Fruit fly (Drosophila melanogaster) whole organism, embryonic: ENCODE measurements around the gene mRpL32.

Experiments
- ATbp ChIP-seq: fragments of 200-800 bp; sonication (Bioruptor generic); optimal IDR thresholded peaks from 2 replicates; lab custom pipeline; 2017; ENCODE audit warnings: missing biosample characterization, mild to moderate bottlenecking, missing genetic modification characterization, missing genetic modification reagents
- Asciz ChIP-seq: fragments of 200-800 bp; sonication (Bioruptor generic); optimal IDR thresholded peaks from 2 replicates; lab custom pipeline; 2017; ENCODE audit warnings: missing biosample characterization, mild to moderate bottlenecking, missing genetic modification characterization, missing genetic modification reagents
- Atf3 ChIP-seq: fragments of 200-800 bp; sonication (Bioruptor generic); optimal IDR thresholded peaks from 3 replicates; lab custom pipeline; 2016; ENCODE audit warnings: missing biosample characterization, missing genetic modification characterization
- Awh ChIP-seq: fragments of 200-800 bp; sonication (Bioruptor generic); IDR thresholded peaks from 2 replicates; pipeline ENCODE4, ENCODE4 v1.3.6; 2022; ENCODE audit warnings: missing biosample characterization, missing genetic modification characterization
- BtbVII ChIP-seq: fragments of 200-800 bp; sonication (Bioruptor generic); optimal IDR thresholded peaks from 3 replicates; lab custom pipeline; 2017; ENCODE audit warnings: missing biosample characterization, mild to moderate bottlenecking, missing genetic modification characterization
- CG10147 ChIP-seq: fragments of 200-800 bp; sonication (Bioruptor generic); optimal IDR thresholded peaks from 2 replicates; lab custom pipeline; 2019; ENCODE audit warnings: missing biosample characterization, mild to moderate bottlenecking, missing genetic modification characterization, moderate library complexity
- CG11247 ChIP-seq: fragments of 200-800 bp; sonication (Bioruptor generic); IDR thresholded peaks from 2 replicates; pipeline ENCODE4 v1.3.6; 2022; ENCODE audit warnings: missing biosample characterization, missing genetic modification characterization
- CG14014 ChIP-seq: fragments of 200-800 bp; sonication (Bioruptor generic); IDR thresholded peaks from 2 replicates; pipeline ENCODE4 v1.3.6; 2022; ENCODE audit warnings: missing biosample characterization, missing genetic modification characterization
- CG14710 ChIP-seq: fragments of 200-800 bp; sonication (Bioruptor generic); optimal IDR thresholded peaks from 3 replicates; lab custom pipeline; 2019; ENCODE audit warnings: missing biosample characterization, mild to moderate bottlenecking, missing genetic modification characterization, moderate library complexity
- CG15011 ChIP-seq: fragments of 200-800 bp; sonication (Bioruptor generic); optimal IDR thresholded peaks from 3 replicates; lab custom pipeline; 2018; ENCODE audit warnings: missing biosample characterization, mild to moderate bottlenecking, missing genetic modification characterization
- CG15269 ChIP-seq: fragments of 200-800 bp; sonication (Bioruptor generic); optimal IDR thresholded peaks from 2 replicates; lab custom pipeline; 2018; ENCODE audit warnings: missing biosample characterization, mild to moderate bottlenecking, missing genetic modification characterization, moderate library complexity
- CG17186 ChIP-seq: fragments of 200-800 bp; sonication (Bioruptor generic); optimal IDR thresholded peaks from 3 replicates; lab custom pipeline; 2017; ENCODE audit warnings: missing biosample characterization, missing genetic modification reagents, missing genetic modification characterization
- CG1792 ChIP-seq: fragments of 200-800 bp; sonication (Bioruptor generic); optimal IDR thresholded peaks from 2 replicates; lab custom pipeline; 2016; ENCODE audit warnings: missing biosample characterization, missing genetic modification characterization
- CG18476 ChIP-seq: fragments of 200-800 bp; sonication (Bioruptor generic); optimal IDR thresholded peaks from 2 replicates; lab custom pipeline; 2016; ENCODE audit warnings: missing biosample characterization, mild to moderate bottlenecking, missing genetic modification characterization
- CG3847 ChIP-seq: fragments of 200-800 bp; sonication (Bioruptor generic); IDR thresholded peaks from 2 replicates; pipeline ENCODE4 v1.3.6; 2022; ENCODE audit warnings: missing biosample characterization, missing genetic modification characterization
- CG7271 ChIP-seq: fragments of 200-800 bp; sonication (Bioruptor generic); optimal IDR thresholded peaks from 2 replicates; lab custom pipeline; 2018; ENCODE audit warnings: missing biosample characterization, mild to moderate bottlenecking, missing genetic modification characterization, moderate library complexity
- CG7357 ChIP-seq: fragments of 200-800 bp; sonication (Bioruptor generic); IDR thresholded peaks from 3 replicates; pipeline ENCODE4 v1.3.6; 2022; ENCODE audit warnings: missing biosample characterization, missing genetic modification characterization
- CG7745 ChIP-seq: fragments of 200-800 bp; sonication (Bioruptor generic); optimal IDR thresholded peaks from 2 replicates; lab custom pipeline; 2018; ENCODE audit warnings: missing biosample characterization, mild to moderate bottlenecking, missing genetic modification characterization, moderate library complexity
- CG7786 ChIP-seq: fragments of 200-800 bp; sonication (Bioruptor generic); optimal IDR thresholded peaks from 2 replicates; lab custom pipeline; 2016; ENCODE audit warnings: missing biosample characterization, missing genetic modification characterization
- CG8388 ChIP-seq: fragments of 200-800 bp; sonication (Bioruptor generic); optimal IDR thresholded peaks from 2 replicates; lab custom pipeline; 2019; ENCODE audit warnings: missing biosample characterization, mild to moderate bottlenecking, missing genetic modification characterization, moderate library complexity
- Chrac-16 ChIP-seq: fragments of 200-800 bp; sonication (Bioruptor generic); optimal IDR thresholded peaks from 3 replicates; lab custom pipeline; 2016; ENCODE audit warnings: missing biosample characterization, missing genetic modification characterization
- Ets65A ChIP-seq: fragments of 200-800 bp; sonication (Bioruptor generic); peaks from one replicate; lab custom pipeline; 2016; ENCODE audit warnings: missing biosample characterization, missing genetic modification characterization
- HLHmδ ChIP-seq: fragments of 200-800 bp; sonication (Bioruptor generic); optimal IDR thresholded peaks from 2 replicates; lab custom pipeline; 2018; ENCODE audit warnings: missing biosample characterization, mild to moderate bottlenecking, missing genetic modification characterization, moderate library complexity
- Hey ChIP-seq: fragments of 200-800 bp; sonication (Bioruptor generic); optimal IDR thresholded peaks from 3 replicates; lab custom pipeline; 2018; ENCODE audit warnings: missing biosample characterization, mild to moderate bottlenecking, missing genetic modification characterization
- Med ChIP-seq: fragments of 200-800 bp; sonication (Bioruptor generic); peaks from one replicate; lab custom pipeline; 2016; ENCODE audit warnings: missing biosample characterization, missing genetic modification characterization, mild to moderate bottlenecking, inconsistent platforms, moderate library complexity
- NC2β ChIP-seq: fragments of 200-800 bp; sonication (Bioruptor generic); optimal IDR thresholded peaks from 2 replicates; lab custom pipeline; 2016; ENCODE audit warnings: missing biosample characterization, missing genetic modification characterization
- NK7.1 ChIP-seq: fragments of 200-800 bp; sonication (Bioruptor generic); optimal IDR thresholded peaks from 3 replicates; lab custom pipeline; 2016; ENCODE audit warnings: missing biosample characterization, missing genetic modification characterization
- Oli ChIP-seq: fragments of 200-800 bp; sonication (Bioruptor generic); optimal IDR thresholded peaks from 2 replicates; lab custom pipeline; 2018; ENCODE audit warnings: missing biosample characterization, mild to moderate bottlenecking, missing genetic modification characterization, moderate library complexity
- Ptx1 ChIP-seq: fragments of 200-800 bp; sonication (Bioruptor generic); IDR thresholded peaks from 2 replicates; pipeline ENCODE4 v1.3.6; 2022; ENCODE audit warnings: missing biosample characterization, missing genetic modification characterization
- Sox102F ChIP-seq: fragments of 200-800 bp; sonication (Bioruptor generic); optimal IDR thresholded peaks from 2 replicates; lab custom pipeline; 2018; ENCODE audit warnings: missing biosample characterization, mild to moderate bottlenecking, missing genetic modification characterization, moderate library complexity
- al ChIP-seq: fragments of 200-800 bp; sonication (Bioruptor generic); IDR thresholded peaks from 2 replicates; pipeline ENCODE4 v1.3.6; 2022; ENCODE audit warnings: missing biosample characterization, missing genetic modification characterization
- ash1 ChIP-seq: fragments of 200-800 bp; sonication (Bioruptor generic); optimal IDR thresholded peaks from 2 replicates; lab custom pipeline; 2018; ENCODE audit warnings: missing biosample characterization, mild to moderate bottlenecking, missing genetic modification characterization
- bigmax ChIP-seq: fragments of 200-800 bp; sonication (Bioruptor generic); optimal IDR thresholded peaks from 2 replicates; lab custom pipeline; 2018; ENCODE audit warnings: missing biosample characterization, mild to moderate bottlenecking, missing genetic modification characterization
- cg ChIP-seq: fragments of 200-800 bp; sonication (Bioruptor generic); optimal IDR thresholded peaks from 3 replicates; lab custom pipeline; 2019; ENCODE audit warnings: missing biosample characterization, mild to moderate bottlenecking, missing genetic modification characterization, moderate library complexity
- disco-r ChIP-seq: fragments of 200-800 bp; sonication (Bioruptor generic); optimal IDR thresholded peaks from 2 replicates; lab custom pipeline; 2016; ENCODE audit warnings: missing biosample characterization, missing genetic modification characterization
- dmrt99B ChIP-seq: fragments of 200-800 bp; sonication (Bioruptor generic); optimal IDR thresholded peaks from 2 replicates; lab custom pipeline; 2018; ENCODE audit warnings: missing biosample characterization, mild to moderate bottlenecking, missing genetic modification characterization, moderate library complexity
- kay ChIP-seq: fragments of 200-800 bp; sonication (Bioruptor generic); optimal IDR thresholded peaks from 2 replicates; lab custom pipeline; 2016; ENCODE audit warnings: missing biosample characterization, missing genetic modification characterization
- ken ChIP-seq: fragments of 200-800 bp; sonication (Bioruptor generic); IDR thresholded peaks from 3 replicates; pipeline ENCODE4 v1.3.6; 2022; ENCODE audit warnings: missing biosample characterization, missing genetic modification characterization
- lola ChIP-seq, 3 experiments: fragments of >200 bp in 2 of 3; fragments of 200-800 bp in 1 of 3; sonication (Bioruptor generic) in 1 of 3; optimal IDR thresholded peaks; 2 replicates each; lab custom pipeline; 2017 to 2019; ENCODE audit warnings: missing biosample characterization in 3 of 3, missing genetic modification characterization in 3 of 3, mild to moderate bottlenecking in 1 of 3, moderate library complexity in 1 of 3
- onecut ChIP-seq: fragments of 200-800 bp; sonication (Bioruptor generic); IDR thresholded peaks from 2 replicates; pipeline ENCODE4 v1.3.6; 2022; ENCODE audit warnings: missing biosample characterization, missing genetic modification characterization
- otp ChIP-seq: fragments of 200-800 bp; sonication (Bioruptor generic); IDR thresholded peaks from 3 replicates; pipeline ENCODE4, ENCODE4 v1.3.6; 2022; ENCODE audit warnings: missing biosample characterization, missing genetic modification characterization
- prd ChIP-seq, 3 experiments: fragments of >200 bp in 2 of 3; fragments of 200-800 bp in 1 of 3; sonication (Bioruptor generic) in 1 of 3; optimal IDR thresholded peaks in 2 of 3; IDR thresholded peaks in 1 of 3; 2 replicates in 2 of 3; 3 replicates in 1 of 3; pipeline versions ENCODE4 v1.3.6 to Lab custom; 2017 to 2022; ENCODE audit warnings: missing biosample characterization in 1 of 3, missing genetic modification characterization in 1 of 3
- pum ChIP-seq: fragments of 200-800 bp; sonication (Bioruptor generic); optimal IDR thresholded peaks from 2 replicates; lab custom pipeline; 2016; ENCODE audit warnings: missing biosample characterization, missing genetic modification characterization
- run ChIP-seq: fragments of 200-800 bp; sonication (Bioruptor generic); optimal IDR thresholded peaks from 3 replicates; lab custom pipeline; 2018; ENCODE audit warnings: missing biosample characterization, mild to moderate bottlenecking, missing genetic modification characterization
- schlank ChIP-seq: fragments of 200-800 bp; sonication (Bioruptor generic); optimal IDR thresholded peaks from 2 replicates; lab custom pipeline; 2018; ENCODE audit warnings: missing biosample characterization, mild to moderate bottlenecking, missing genetic modification characterization
- sisA ChIP-seq: fragments of 200-800 bp; sonication (Bioruptor generic); IDR thresholded peaks from 2 replicates; pipeline ENCODE4 v1.3.6; 2022; ENCODE audit warnings: missing biosample characterization, missing genetic modification characterization
- sug ChIP-seq: fragments of 200-800 bp; optimal IDR thresholded peaks from 2 replicates; lab custom pipeline; 2019; ENCODE audit warnings: missing biosample characterization, mild to moderate bottlenecking, missing genetic modification characterization, moderate library complexity
- usp ChIP-seq: fragments of >200 bp; optimal IDR thresholded peaks from 2 replicates; lab custom pipeline; 2017; ENCODE audit warnings: missing biosample characterization, missing genetic modification characterization
- vfl ChIP-seq: fragments of 200-800 bp; sonication (Bioruptor generic); optimal IDR thresholded peaks from 2 replicates; lab custom pipeline; 2016; ENCODE audit warnings: missing biosample characterization, missing genetic modification characterization
- z ChIP-seq: fragments of 200-800 bp; sonication (Bioruptor generic); IDR thresholded peaks from 3 replicates; pipeline ENCODE4 v1.3.6; 2022; ENCODE audit warnings: missing biosample characterization, missing genetic modification characterization

mRpL32 gene

DNA sequence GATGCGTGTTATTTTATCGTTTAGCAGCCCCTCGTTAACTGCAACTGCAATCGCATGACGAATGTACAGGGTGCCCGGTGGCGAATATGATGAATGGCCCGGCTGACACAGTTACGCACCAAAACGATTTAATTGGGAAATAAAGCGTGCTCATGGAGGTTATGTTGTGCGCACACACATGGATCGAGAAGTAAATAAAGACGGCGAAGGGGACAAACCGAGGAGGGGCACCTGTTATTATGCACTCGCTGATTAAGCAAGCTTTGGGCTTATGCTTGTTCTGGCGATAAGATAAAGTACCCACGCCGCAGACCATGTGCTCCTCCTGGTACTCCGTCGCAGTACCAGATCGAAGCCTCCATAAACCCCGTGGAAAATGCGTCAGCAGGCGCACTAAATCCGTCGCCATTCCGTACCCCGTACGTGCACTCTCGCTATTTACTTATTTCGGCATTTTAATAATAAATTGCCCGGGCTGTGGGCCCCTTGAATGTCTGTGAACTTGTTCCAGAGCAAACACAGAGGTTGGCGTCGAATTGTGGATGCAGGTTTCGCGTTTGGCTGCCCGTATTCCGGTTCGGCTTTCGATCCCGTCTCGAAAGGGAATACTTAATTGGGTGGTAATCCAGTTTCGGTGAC is 27.5 kb upstream of the mRpL32 start (continued):
- no peak for TF ChIP-seq Atf3 (GFP tag; lab: Kevin White, UChicago)
- peak; percentile 58; the same call in 1 of the 3 replicates for TF ChIP-seq otp
- no peak for TF ChIP-seq CG7745
- no peak for TF ChIP-seq CG7357 (GFP tag; lab: Robert Waterston, UW)
- no peak for TF ChIP-seq BtbVII (GFP tag; lab: Kevin White, UChicago)
- no peak; the same call in 1 of the 2 replicates for TF ChIP-seq CG14014 (GFP tag; lab: Robert Waterston, UW)
- TF ChIP-seq Oli (tag; lab: Kevin White, UChicago): no peak
- no peak for TF ChIP-seq CG3847 (GFP tag; lab: Robert Waterston, UW)
- no peak for TF ChIP-seq ken (GFP tag; lab: Robert Waterston, UW)
- TF ChIP-seq Awh: no peak
- TF ChIP-seq kay (GFP tag; lab: Kevin White, UChicago): no peak
- no peak for TF ChIP-seq ash1
- no peak for TF ChIP-seq disco-r (GFP tag; lab: Kevin White, UChicago)
- TF ChIP-seq schlank (tag; lab: Kevin White, UChicago): no peak
- TF ChIP-seq NK7.1 (GFP tag; lab: Kevin White, UChicago): no peak
- no peak for TF ChIP-seq pum (GFP tag; lab: Kevin White, UChicago)
- no peak for TF ChIP-seq Sox102F
- TF ChIP-seq CG7786 (GFP tag; lab: Kevin White, UChicago): no peak
- peak; percentile 62 for TF ChIP-seq sug (tag; lab: Kevin White, UChicago)
- peak; percentile 22 for TF ChIP-seq ATbp (GFP tag; lab: Kevin White, UChicago)
- no peak for TF ChIP-seq al (GFP tag; lab: Robert Waterston, UW)
- no peak for TF ChIP-seq CG14710 (tag; lab: Kevin White, UChicago)
- no peak for TF ChIP-seq CG11247
- no peak for TF ChIP-seq HLHmδ (GFP tag; lab: Kevin White, UChicago)
- TF ChIP-seq prd (optimal IDR thresholded peaks at IDR 0.05; lab: Kevin White, UChicago): no peak
- no peak for TF ChIP-seq prd (GFP tag; IDR thresholded peaks at IDR 0.05; lab: Robert Waterston, UW)
- no peak for TF ChIP-seq CG8388 (GFP tag; lab: Kevin White, UChicago)
- peak; percentile 81 for TF ChIP-seq Ets65A (GFP tag; lab: Kevin White, UChicago)
- no peak for TF ChIP-seq run (tag; lab: Kevin White, UChicago)
- TF ChIP-seq Asciz: no peak
- no peak for TF ChIP-seq CG15269 (tag; lab: Kevin White, UChicago)
- no peak for TF ChIP-seq usp (GFP tag; lab: Kevin White, UChicago)
- no peak for TF ChIP-seq Hey
- no peak for TF ChIP-seq CG15011
- TF ChIP-seq NC2β: no peak
- no peak for TF ChIP-seq CG7271
- TF ChIP-seq onecut (GFP tag; lab: Robert Waterston, UW): no peak; the same call in 1 of the 2 replicates
- TF ChIP-seq CG18476 (GFP tag; lab: Kevin White, UChicago): no peak
- peak; percentile 11 for TF ChIP-seq cg (GFP tag; lab: Kevin White, UChicago)
- TF ChIP-seq sisA (GFP tag; lab: Robert Waterston, UW): no peak
- no peak for TF ChIP-seq z (GFP tag; lab: Robert Waterston, UW)
- no peak for TF ChIP-seq CG1792 (GFP tag; lab: Kevin White, UChicago)
- no peak for TF ChIP-seq CG17186 (GFP tag; lab: Kevin White, UChicago)
- no peak for TF ChIP-seq lola (GFP tag; optimal IDR thresholded peaks at IDR 0.05; lab: Kevin White, UChicago)
- peak; percentile 43 for TF ChIP-seq Med (GFP tag; lab: Kevin White, UChicago)
- no peak for TF ChIP-seq vfl (GFP tag; lab: Kevin White, UChicago)
- TF ChIP-seq Ptx1: peak; percentile 37; the same call in 1 of the 2 replicates
- peak; percentile 92 for TF ChIP-seq bigmax (GFP tag; lab: Kevin White, UChicago)
- TF ChIP-seq Chrac-16 (GFP tag; lab: Kevin White, UChicago): no peak
- TF ChIP-seq dmrt99B (tag; lab: Kevin White, UChicago): no peak
- no peak for TF ChIP-seq CG10147 (GFP tag; lab: Kevin White, UChicago)
